Fruit fly (Drosophila melanogaster): Measurements from ENCODE around the gene Adk2.

Gene Adk2

dm6 chr3L:13022854-13023560 lies 519 bp upstream of the Adk2 start, which contains the start of gene RpS12 (continued):
- TF ChIP-seq twi (tag; optimal IDR thresholded peaks at IDR 0.05): peak; percentile 24
- no peak for TF ChIP-seq gt (GFP tag; IDR thresholded peaks at IDR 0.05)
- TF ChIP-seq tap (tag; optimal IDR thresholded peaks at IDR 0.05): peak; percentile 58
- peak; percentile 62 for TF ChIP-seq CG32772 (GFP tag; IDR thresholded peaks at IDR 0.05)
- TF ChIP-seq psq (GFP tag; optimal IDR thresholded peaks at IDR 0.05): no peak
- peak; percentile 93 for TF ChIP-seq caup (GFP tag; optimal IDR thresholded peaks at IDR 0.05; ENCODE audit: severe bottlenecking)
- TF ChIP-seq CG10462 (GFP tag; optimal IDR thresholded peaks at IDR 0.05): peak; percentile 53
- 0 out of 2 replicates have a peak, but pooled peaks have one; percentile 31 for TF ChIP-seq CG32767 (GFP tag; IDR thresholded peaks at IDR 0.05)
- peak; percentile 81 for TF ChIP-seq pzg (GFP tag; optimal IDR thresholded peaks at IDR 0.05)
- TF ChIP-seq wek (GFP tag; optimal IDR thresholded peaks at IDR 0.05): peak; percentile 88
- peak; percentile 82 for TF ChIP-seq CHES-1-like (GFP tag; optimal IDR thresholded peaks at IDR 0.05)
- peak; percentile 91 for TF ChIP-seq CG16813 (GFP tag; IDR thresholded peaks at IDR 0.05; ENCODE audit: partially characterized antibody)
- TF ChIP-seq CG3407 (GFP tag; optimal IDR thresholded peaks at IDR 0.05): peak; percentile 58
- peak; percentile 65 for TF ChIP-seq CG3995 (GFP tag; optimal IDR thresholded peaks at IDR 0.05)
- peak; percentile 81 for TF ChIP-seq CG30020 (tag; optimal IDR thresholded peaks at IDR 0.05)
- peak; percentile 83 for TF ChIP-seq CrebB (tag; optimal IDR thresholded peaks at IDR 0.05)
- TF ChIP-seq gcm2 (GFP tag; optimal IDR thresholded peaks at IDR 0.05): peak; percentile 83
- peak; percentile 78 for TF ChIP-seq nom (GFP tag; optimal IDR thresholded peaks at IDR 0.05)
- TF ChIP-seq vvl (GFP tag; IDR thresholded peaks at IDR 0.05): peak; percentile 78
- TF ChIP-seq sens (GFP tag): peak; percentile 92
- TF ChIP-seq CG6813 (GFP tag; optimal IDR thresholded peaks at IDR 0.05): peak; percentile 87
- TF ChIP-seq usp (GFP tag; optimal IDR thresholded peaks at IDR 0.05): no peak
- TF ChIP-seq CG2712 (tag; optimal IDR thresholded peaks at IDR 0.05): peak; percentile 43
- TF ChIP-seq CG17802 (tag; optimal IDR thresholded peaks at IDR 0.05): peak; percentile 82
- TF ChIP-seq CG14860 (GFP tag; IDR thresholded peaks at IDR 0.05; ENCODE audit: partially characterized antibody): peak; percentile 49
- peak; percentile 35 for TF ChIP-seq CG16863 (GFP tag; optimal IDR thresholded peaks at IDR 0.05)
- TF ChIP-seq sim (GFP tag; IDR thresholded peaks at IDR 0.05): 0 out of 2 replicates have a peak, but pooled peaks have one; percentile 25
- TF ChIP-seq emc (GFP tag; optimal IDR thresholded peaks at IDR 0.05): peak; percentile 76
- peak; percentile 72 for TF ChIP-seq kah (GFP tag; optimal IDR thresholded peaks at IDR 0.05)
- peak; percentile 80 for TF ChIP-seq CG4707 (GFP tag; optimal IDR thresholded peaks at IDR 0.05)
- peak; percentile 97 for TF ChIP-seq NC2β (GFP tag; optimal IDR thresholded peaks at IDR 0.05)
- no peak for TF ChIP-seq prd (optimal IDR thresholded peaks at IDR 0.05)
- peak; percentile 48; the same call in 2 of the 3 replicates for TF ChIP-seq prd (GFP tag; IDR thresholded peaks at IDR 0.05)
- peak; percentile 71 for TF ChIP-seq CG11723 (GFP tag; optimal IDR thresholded peaks at IDR 0.05)
- peak; percentile 87 for TF ChIP-seq CG15514 (GFP tag; optimal IDR thresholded peaks at IDR 0.05)
- peak; percentile 86 for TF ChIP-seq CG6765 (GFP tag; optimal IDR thresholded peaks at IDR 0.05)
- TF ChIP-seq CG7271 (tag; optimal IDR thresholded peaks at IDR 0.05): peak; percentile 83
- TF ChIP-seq CG9932 (GFP tag; IDR thresholded peaks at IDR 0.05): peak; percentile 92
- TF ChIP-seq vfl (GFP tag; optimal IDR thresholded peaks at IDR 0.05): peak; percentile 71
- peak; percentile 78 for TF ChIP-seq Dad (GFP tag; optimal IDR thresholded peaks at IDR 0.05)
- peak; percentile 34 for TF ChIP-seq sima (GFP tag; optimal IDR thresholded peaks at IDR 0.05)
- peak; percentile 73 for TF ChIP-seq CG12659 (GFP tag; optimal IDR thresholded peaks at IDR 0.05)
- TF ChIP-seq CG3163 (GFP tag; optimal IDR thresholded peaks at IDR 0.05): peak; percentile 70
- no peak for TF ChIP-seq CG18476 (GFP tag; optimal IDR thresholded peaks at IDR 0.05)
- no peak for TF ChIP-seq CG11695 (GFP tag; IDR thresholded peaks at IDR 0.05)
- peak; percentile 63; the same call in 1 of the 2 replicates for TF ChIP-seq Rx (GFP tag; IDR thresholded peaks at IDR 0.05)
- TF ChIP-seq HLHmδ (GFP tag; optimal IDR thresholded peaks at IDR 0.05): peak; percentile 68
- TF ChIP-seq pho (GFP tag; optimal IDR thresholded peaks at IDR 0.05): peak; percentile 73
- peak; percentile 46 for TF ChIP-seq CG14667 (GFP tag; IDR thresholded peaks at IDR 0.05)
